Worm (Caenorhabditis elegans) whole organism, early embryonic: ENCODE results near the gene M01B2.10.
"Not testable (repeated sequence)": the region's sequence is repeated elsewhere in the genome, so short reads cannot be mapped to it uniquely, and the experiment has no call there.

Source experiments
- B0310.2 ChIP-seq: sonication (generic microtip); optimal IDR thresholded peaks from 2 replicates; lab custom pipeline; 2016; ENCODE audit warnings: mild to moderate bottlenecking, missing genetic modification characterization, missing compliant biosample characterization
- aly-1 ChIP-seq: sonication (generic microtip); optimal IDR thresholded peaks from 2 replicates; lab custom pipeline; 2016; ENCODE audit warnings: missing genetic modification characterization, missing compliant biosample characterization
- ama-1 ChIP-seq: fragments of 150-350 bp; optimal IDR thresholded peaks from 2 replicates; lab custom pipeline; 2014
- ceh-13 ChIP-seq: fragments of 200-800 bp; sonication (Bioruptor generic); optimal IDR thresholded peaks from 2 replicates; lab custom pipeline; 2018; ENCODE audit warnings: mild to moderate bottlenecking, missing genetic modification characterization, missing compliant biosample characterization
- flt-1 ChIP-seq: fragments of 200-800 bp; sonication (Bioruptor generic); IDR thresholded peaks from 2 replicates; pipeline ENCODE4 v1.3.6; 2022; ENCODE audit warnings: missing genetic modification characterization, missing compliant biosample characterization
- pes-1 ChIP-seq: fragments of 200-800 bp; sonication (Bioruptor generic); IDR thresholded peaks from 2 replicates; pipeline ENCODE4 v1.3.6; 2022; ENCODE audit warnings: missing genetic modification reagents, missing genetic modification characterization, missing compliant biosample characterization
- scrt-1 ChIP-seq: fragments of 200-800 bp; sonication (Bioruptor generic); IDR thresholded peaks from 2 replicates; pipeline ENCODE4 v1.3.6; 2022; ENCODE audit warnings: missing genetic modification characterization, missing compliant biosample characterization
- sea-1 ChIP-seq: fragments of 200-800 bp; sonication (Bioruptor generic); conservative IDR thresholded peaks from 2 replicates; pipeline ENCODE4 v1.3.6; 2022; ENCODE audit warnings: missing genetic modification characterization, missing compliant biosample characterization
- tbx-11 ChIP-seq: fragments of 200-800 bp; sonication (Bioruptor generic); IDR thresholded peaks from 2 replicates; pipeline ENCODE4 v1.3.6; 2022; ENCODE audit warnings: missing genetic modification characterization, missing compliant biosample characterization
- tbx-37 ChIP-seq: fragments of 200-800 bp; sonication (Bioruptor generic); conservative IDR thresholded peaks from 2 replicates; pipeline ENCODE4 v1.3.6; 2022; ENCODE audit warnings: missing genetic modification reagents, missing genetic modification characterization, missing compliant biosample characterization

ce11 chrV:15295436-15295835, 33.2 kb upstream of the M01B2.10 start:
- not testable (repeated sequence) for TF ChIP-seq scrt-1 (GFP tag; lab: Robert Waterston, UW); tbx-37; ama-1 (lab: Kevin White, UChicago); tbx-11 (GFP tag; lab: Robert Waterston, UW); ceh-13 (GFP tag; lab: Kevin White, UChicago); sea-1; aly-1 (tag; lab: Kevin White, UChicago); B0310.2 (tag; lab: Kevin White, UChicago)
- TF ChIP-seq pes-1 (GFP tag; lab: Robert Waterston, UW) (peak; percentile 54; the same call in 1 of the 2 replicates), flt-1 (GFP tag; lab: Robert Waterston, UW) (peak; percentile 15; the same call in 1 of the 2 replicates)
